Fruit fly (Drosophila melanogaster): Measurements from ENCODE around the gene CG9312.

The CG9312 gene

DNA sequence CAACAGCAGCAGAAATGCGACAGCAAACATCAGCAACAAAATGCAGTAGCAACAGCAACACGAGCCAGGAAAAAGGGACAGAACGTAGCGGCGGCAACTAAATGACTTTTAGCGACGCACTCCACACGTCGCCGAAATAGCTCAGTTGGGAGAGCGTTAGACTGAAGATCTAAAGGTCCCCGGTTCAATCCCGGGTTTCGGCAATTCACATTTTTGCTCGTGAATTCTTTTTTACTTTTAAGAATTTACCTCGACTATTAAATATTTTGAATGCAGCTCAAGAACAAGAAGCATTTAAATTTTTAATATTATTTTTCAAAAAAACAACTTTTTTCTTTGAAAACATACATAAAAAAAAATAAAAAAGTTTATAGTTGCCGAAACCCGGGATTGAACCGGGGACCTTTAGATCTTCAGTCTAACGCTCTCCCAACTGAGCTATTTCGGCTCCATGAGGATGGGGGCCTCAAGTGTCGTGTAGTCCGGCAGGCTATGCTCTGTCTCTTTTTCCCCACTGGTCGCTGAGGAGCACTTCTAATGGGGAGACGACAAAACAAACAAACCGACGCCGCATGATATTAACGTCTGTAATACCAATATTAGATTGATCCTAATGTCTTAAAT is 32.4 kb downstream of the CG9312 start:
- TF ChIP-seq kay (GFP tag; ENCODE audit: borderline replicate concordance) = no peak
- TF ChIP-seq CG11617 (GFP tag; optimal IDR thresholded peaks at IDR 0.05) = no peak
- no peak for TF ChIP-seq CG33017 (tag; optimal IDR thresholded peaks at IDR 0.05)
- no peak for TF ChIP-seq Hr96 (GFP tag; optimal IDR thresholded peaks at IDR 0.05)
- no peak for TF ChIP-seq cic (GFP tag; optimal IDR thresholded peaks at IDR 0.05)
- TF ChIP-seq cnc (optimal IDR thresholded peaks at IDR 0.05) = no peak
- TF ChIP-seq Mnt (GFP tag; optimal IDR thresholded peaks at IDR 0.05) = no peak
- no peak for TF ChIP-seq Clk (GFP tag; optimal IDR thresholded peaks at IDR 0.05)
- no peak for TF ChIP-seq ovo (GFP tag; optimal IDR thresholded peaks at IDR 0.05)
- TF ChIP-seq CG7101 (tag; optimal IDR thresholded peaks at IDR 0.05) = no peak
- TF ChIP-seq bab1 (GFP tag; optimal IDR thresholded peaks at IDR 0.05) = no peak
- TF ChIP-seq toe (GFP tag; optimal IDR thresholded peaks at IDR 0.05) = no peak
- no peak for TF ChIP-seq CG7045 (GFP tag; optimal IDR thresholded peaks at IDR 0.05)
- no peak for TF ChIP-seq CG14711 (tag; optimal IDR thresholded peaks at IDR 0.05)
- TF ChIP-seq tj (GFP tag; optimal IDR thresholded peaks at IDR 0.05) = no peak

DNA sequence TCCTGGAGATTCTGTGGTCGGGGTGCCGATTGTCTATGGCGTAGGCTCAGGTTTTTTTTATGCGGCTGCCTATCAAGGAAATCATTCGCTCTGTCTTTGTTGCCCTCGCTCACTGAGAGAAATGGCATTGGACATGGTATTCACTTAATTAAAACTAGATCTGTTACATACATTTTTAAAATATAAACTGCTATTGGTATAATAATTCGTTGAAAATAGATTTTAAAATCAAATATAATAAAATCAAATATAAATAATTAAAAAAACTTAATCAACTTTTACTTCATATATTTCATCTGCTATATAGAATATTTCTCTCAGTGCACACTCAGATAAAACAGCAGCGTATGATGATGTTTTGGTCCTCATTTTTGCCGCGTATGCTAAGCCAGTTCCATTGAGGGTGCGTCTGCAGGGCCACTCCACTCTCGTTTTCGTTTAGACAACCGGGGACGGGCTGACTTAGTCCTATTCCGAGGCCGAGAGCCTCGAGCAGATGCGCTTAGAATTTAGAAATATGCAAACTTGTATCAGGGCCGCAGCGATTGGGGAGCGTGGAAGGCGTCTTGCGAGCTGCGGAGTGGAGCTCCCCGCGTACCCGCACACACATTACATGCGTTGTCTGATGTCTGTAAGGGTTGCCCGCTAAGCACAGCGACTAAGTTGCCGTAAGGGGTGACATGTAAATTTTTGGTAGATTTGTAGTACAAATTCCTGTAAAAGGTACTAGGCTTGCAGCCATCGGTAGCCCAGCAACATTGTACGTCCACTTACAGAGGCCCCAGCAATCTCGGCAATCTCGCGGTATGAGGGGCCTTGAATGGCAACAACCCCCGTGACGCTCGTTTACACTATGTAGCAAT is 34.2 kb downstream of the CG9312 start:
- no peak for TF ChIP-seq tj (GFP tag; optimal IDR thresholded peaks at IDR 0.05)
- peak; percentile 53 for TF ChIP-seq CG33017 (tag; optimal IDR thresholded peaks at IDR 0.05)
- TF ChIP-seq CG7101 (tag; optimal IDR thresholded peaks at IDR 0.05) = peak; percentile 8
- no peak for TF ChIP-seq kay (GFP tag; ENCODE audit: borderline replicate concordance)

DNA sequence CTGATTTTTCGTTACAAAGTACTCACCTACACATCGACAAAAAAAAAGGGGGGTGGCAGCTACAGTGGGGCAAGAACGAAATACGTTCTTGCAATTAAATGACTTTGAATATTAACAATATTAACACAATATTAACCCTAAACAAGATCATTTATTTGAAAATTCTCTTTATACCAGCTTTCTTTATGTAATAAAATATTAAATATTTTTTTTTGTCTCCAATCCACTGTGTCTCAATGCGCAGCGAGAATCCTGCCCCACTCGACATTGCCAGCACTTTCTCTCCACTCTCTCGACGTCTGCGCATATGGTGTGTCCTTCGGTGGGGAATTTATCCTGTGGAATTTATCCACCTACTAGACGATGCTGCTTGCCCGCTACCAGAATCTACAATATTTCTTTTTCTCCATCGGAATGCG is 34.9 kb downstream of the CG9312 start:
- TF ChIP-seq pad (GFP tag; optimal IDR thresholded peaks at IDR 0.05) (peak; percentile 67), Clk (GFP tag; optimal IDR thresholded peaks at IDR 0.05) (peak; percentile 83), CG12768 (GFP tag; optimal IDR thresholded peaks at IDR 0.05) (peak; percentile 96), cic (GFP tag; optimal IDR thresholded peaks at IDR 0.05) (peak; percentile 56), Hr96 (GFP tag; optimal IDR thresholded peaks at IDR 0.05) (peak; percentile 37), kay (GFP tag; ENCODE audit: borderline replicate concordance) (peak; percentile 59), Mnt (GFP tag; optimal IDR thresholded peaks at IDR 0.05) (no peak), toe (GFP tag; optimal IDR thresholded peaks at IDR 0.05) (peak; percentile 75), ovo (GFP tag; optimal IDR thresholded peaks at IDR 0.05) (no peak), CG5204 (GFP tag; optimal IDR thresholded peaks at IDR 0.05) (peak; percentile 83), CG7045 (GFP tag; optimal IDR thresholded peaks at IDR 0.05) (peak; percentile 96), CG33017 (tag; optimal IDR thresholded peaks at IDR 0.05) (peak; percentile 90), CG14711 (tag; optimal IDR thresholded peaks at IDR 0.05) (peak; percentile 60), cnc (optimal IDR thresholded peaks at IDR 0.05) (no peak), tj (GFP tag; optimal IDR thresholded peaks at IDR 0.05) (peak; percentile 45), CG1620 (GFP tag; optimal IDR thresholded peaks at IDR 0.05) (no peak), Crg-1 (GFP tag; optimal IDR thresholded peaks at IDR 0.05) (peak; percentile 16), bab1 (GFP tag; optimal IDR thresholded peaks at IDR 0.05) (no peak), CG11617 (GFP tag; optimal IDR thresholded peaks at IDR 0.05) (peak; percentile 76), CG7101 (tag; optimal IDR thresholded peaks at IDR 0.05) (peak; percentile 81)

DNA sequence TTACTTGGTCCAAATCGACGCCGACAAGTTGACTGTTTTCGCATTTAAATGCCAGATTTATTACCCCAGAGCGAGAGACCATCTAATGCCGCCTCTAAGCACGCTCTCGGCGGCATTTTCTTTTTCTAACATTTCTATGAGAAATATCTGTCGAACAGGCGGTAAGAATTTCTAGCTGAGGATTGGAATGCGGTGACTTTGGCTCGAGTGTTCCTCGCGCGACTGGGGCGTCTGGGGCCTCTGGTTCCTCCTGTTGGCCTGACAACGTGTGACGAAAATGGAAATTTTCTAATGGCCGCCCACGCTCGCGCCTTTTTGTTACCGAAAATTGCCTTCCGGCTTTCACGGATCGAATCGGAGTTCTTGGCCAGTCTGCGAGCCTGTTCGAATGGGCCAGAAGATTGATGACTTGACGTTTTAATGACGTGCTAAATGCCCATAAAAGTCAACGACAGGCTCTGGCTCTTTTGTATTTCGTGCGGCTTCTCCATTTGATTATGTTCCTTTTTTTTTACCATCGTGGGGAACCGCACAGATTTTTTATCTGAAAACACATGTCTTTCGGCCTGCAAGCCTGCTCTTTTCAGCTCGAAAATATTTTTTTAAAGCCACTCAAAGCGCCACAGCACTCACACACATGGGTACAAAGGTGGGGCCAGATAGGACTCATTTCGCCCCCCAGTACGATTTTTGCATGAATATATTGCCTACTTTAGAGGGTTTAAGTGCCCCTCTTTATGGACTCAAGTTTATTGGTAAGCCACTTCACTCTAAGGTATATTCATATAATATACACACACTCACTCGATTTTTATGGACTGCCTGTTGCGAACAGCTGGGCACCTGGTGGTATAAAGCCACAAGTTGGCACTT is 35.9 kb downstream of the CG9312 start:
- TF ChIP-seq toe (GFP tag; optimal IDR thresholded peaks at IDR 0.05) (no peak), CG14711 (tag; optimal IDR thresholded peaks at IDR 0.05) (no peak), tj (GFP tag; optimal IDR thresholded peaks at IDR 0.05) (no peak), CG7101 (tag; optimal IDR thresholded peaks at IDR 0.05) (no peak), cnc (optimal IDR thresholded peaks at IDR 0.05) (no peak), CG7045 (GFP tag; optimal IDR thresholded peaks at IDR 0.05) (no peak), CG1620 (GFP tag; optimal IDR thresholded peaks at IDR 0.05) (no peak), CG5204 (GFP tag; optimal IDR thresholded peaks at IDR 0.05) (no peak)

DNA sequence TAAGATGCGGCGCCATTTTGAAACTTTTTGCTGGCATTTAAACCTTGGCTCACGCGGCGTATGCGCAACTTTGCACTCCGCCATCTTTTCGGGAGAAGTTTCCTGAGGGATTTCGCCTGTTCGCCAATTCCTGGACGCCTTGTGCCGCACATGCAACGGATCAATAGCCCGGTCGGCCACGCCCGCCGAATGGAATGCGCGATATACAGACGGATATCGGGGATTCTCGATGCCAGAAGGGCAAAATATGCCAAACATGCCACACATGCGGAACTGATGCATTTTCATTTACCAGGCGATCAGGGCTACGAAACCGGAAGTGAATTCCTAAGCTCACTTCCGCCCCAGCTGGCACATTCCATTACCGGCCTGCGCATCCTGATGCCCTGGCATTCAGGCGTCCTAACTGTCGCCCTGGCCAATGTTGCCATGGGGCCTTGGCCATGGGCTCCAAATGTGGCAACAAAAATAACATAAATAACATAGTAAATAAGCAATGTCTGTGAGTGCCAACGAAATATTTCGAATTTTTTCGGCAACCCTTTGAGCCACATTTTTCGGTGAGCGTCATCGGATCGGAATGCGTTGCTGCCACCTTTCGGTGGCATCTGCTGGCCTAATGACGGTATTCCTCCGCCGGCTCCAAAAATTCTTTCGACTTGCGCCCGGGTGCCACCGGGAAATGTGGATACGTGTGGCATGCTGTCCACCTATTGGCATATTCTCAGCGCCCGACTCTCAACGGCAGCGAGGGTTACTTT is 36.7 kb downstream of the CG9312 start:
- TF ChIP-seq Mnt (GFP tag; optimal IDR thresholded peaks at IDR 0.05) = no peak
- no peak for TF ChIP-seq pad (GFP tag; optimal IDR thresholded peaks at IDR 0.05)
- TF ChIP-seq CG7101 (tag; optimal IDR thresholded peaks at IDR 0.05) = no peak
- TF ChIP-seq CG1620 (GFP tag; optimal IDR thresholded peaks at IDR 0.05) = no peak
- no peak for TF ChIP-seq cic (GFP tag; optimal IDR thresholded peaks at IDR 0.05)
- no peak for TF ChIP-seq cnc (optimal IDR thresholded peaks at IDR 0.05)
- no peak for TF ChIP-seq Clk (GFP tag; optimal IDR thresholded peaks at IDR 0.05)
- TF ChIP-seq tj (GFP tag; optimal IDR thresholded peaks at IDR 0.05) = no peak
- no peak for TF ChIP-seq CG7045 (GFP tag; optimal IDR thresholded peaks at IDR 0.05)
- no peak for TF ChIP-seq toe (GFP tag; optimal IDR thresholded peaks at IDR 0.05)
- no peak for TF ChIP-seq kay (GFP tag; ENCODE audit: borderline replicate concordance)
- TF ChIP-seq CG33017 (tag; optimal IDR thresholded peaks at IDR 0.05) = no peak
- TF ChIP-seq Crg-1 (GFP tag; optimal IDR thresholded peaks at IDR 0.05) = no peak
- TF ChIP-seq Hr96 (GFP tag; optimal IDR thresholded peaks at IDR 0.05) = no peak

All from whole organism, adult.